Fruit fly (Drosophila melanogaster): ENCODE data around the gene PolG1.
A peak's percentile ranks its signal among the peaks of the same experiment; 100 is the strongest.

The PolG1 gene

dm6 chr2L:13835002-13835910 lies 7.7 kb upstream of the PolG1 start, which contains the start of the genes mRpS23 and CenG1A (continued):
- TF ChIP-seq CG6854 (GFP tag; optimal IDR thresholded peaks at IDR 0.05) (peak; percentile 100), CG17568 (GFP tag; optimal IDR thresholded peaks at IDR 0.05) (peak; percentile 100), Dp (GFP tag; optimal IDR thresholded peaks at IDR 0.05) (peak; percentile 60), Nf-YC (tag; optimal IDR thresholded peaks at IDR 0.05) (peak; percentile 94), CG7963 (GFP tag; IDR thresholded peaks at IDR 0.05; ENCODE audit: partially characterized antibody) (peak; percentile 74; the same call in 2 of the 3 replicates), insv (GFP tag; optimal IDR thresholded peaks at IDR 0.05) (peak; percentile 73 to 89), GATAe (GFP tag; conservative IDR thresholded peaks at IDR 0.05) (peak; percentile 99), CG9817 (tag; optimal IDR thresholded peaks at IDR 0.05) (peak; percentile 100), Dll (GFP tag; IDR thresholded peaks at IDR 0.05; ENCODE audit: partially characterized antibody) (peak; percentile 93), corto (GFP tag; optimal IDR thresholded peaks at IDR 0.05) (no peak), CG31224 (GFP tag; IDR thresholded peaks at IDR 0.05) (peak; percentile 99), cato (GFP tag; optimal IDR thresholded peaks at IDR 0.05; ENCODE audit: borderline replicate concordance) (peak; percentile 100), z (GFP tag; IDR thresholded peaks at IDR 0.05) (peak; percentile 88), dmrt11E (tag; optimal IDR thresholded peaks at IDR 0.05) (peak; percentile 99), Hr51 (GFP tag; optimal IDR thresholded peaks at IDR 0.05) (peak; percentile 100), CG15073 (GFP tag; optimal IDR thresholded peaks at IDR 0.05) (peak; percentile 94), lola (GFP tag; optimal IDR thresholded peaks at IDR 0.05) (peak in 1 of 3 experiments; percentile 99), CG6683 (GFP tag; optimal IDR thresholded peaks at IDR 0.05) (peak; percentile 98), CG1832 (GFP tag; optimal IDR thresholded peaks at IDR 0.05) (no peak), run (tag; optimal IDR thresholded peaks at IDR 0.05) (peak; percentile 100), Nf-YB (GFP tag; optimal IDR thresholded peaks at IDR 0.05) (peak; percentile 92), Dad (GFP tag; optimal IDR thresholded peaks at IDR 0.05) (peak; percentile 100), Meics (GFP tag; optimal IDR thresholded peaks at IDR 0.05) (peak; percentile 100), fd102C (GFP tag; optimal IDR thresholded peaks at IDR 0.05) (peak; percentile 98), nerfin-1 (tag; optimal IDR thresholded peaks at IDR 0.05) (peak; percentile 100), CG3995 (GFP tag; optimal IDR thresholded peaks at IDR 0.05) (peak; percentile 95), Jarid2 (GFP tag; optimal IDR thresholded peaks at IDR 0.05) (peak; percentile 97), zfh1 (GFP tag; IDR thresholded peaks at IDR 0.05) (peak; percentile 100), CG11456 (GFP tag; IDR thresholded peaks at IDR 0.05) (peak; percentile 100), Ravus (GFP tag; IDR thresholded peaks at IDR 0.05) (peak; percentile 99), mld (GFP tag; IDR thresholded peaks at IDR 0.05; ENCODE audit: partially characterized antibody) (peak; percentile 70; the same call in 2 of the 3 replicates), Ets65A (GFP tag) (peak; percentile 100), hbn (GFP tag; IDR thresholded peaks at IDR 0.05; ENCODE audit: partially characterized antibody) (peak; percentile 79), CG17361 (GFP tag; IDR thresholded peaks at IDR 0.05) (peak; percentile 99), otp (GFP tag; IDR thresholded peaks at IDR 0.05) (peak; percentile 100), D19B (GFP tag; optimal IDR thresholded peaks at IDR 0.05) (peak; percentile 98), CG18599 (GFP tag; optimal IDR thresholded peaks at IDR 0.05) (peak; percentile 100), Abd-B (GFP tag; optimal IDR thresholded peaks at IDR 0.05) (peak; percentile 99), sr (GFP tag; IDR thresholded peaks at IDR 0.05) (peak; percentile 100), CG2199 (GFP tag; IDR thresholded peaks at IDR 0.05) (peak; percentile 100), CG1529 (GFP tag; optimal IDR thresholded peaks at IDR 0.05) (peak; percentile 100), Elba2 (GFP tag; optimal IDR thresholded peaks at IDR 0.05) (peak; percentile 99), CG30403 (GFP tag; optimal IDR thresholded peaks at IDR 0.05) (peak; percentile 100), bigmax (GFP tag; optimal IDR thresholded peaks at IDR 0.05) (peak; percentile 89), CG13287 (GFP tag; IDR thresholded peaks at IDR 0.05; ENCODE audit: partially characterized antibody) (peak; percentile 88), CG9932 (GFP tag; IDR thresholded peaks at IDR 0.05) (peak; percentile 100), CG14441 (GFP tag; IDR thresholded peaks at IDR 0.05) (peak; percentile 100)

All from whole organism, embryonic.